Fruit fly (Drosophila melanogaster): ENCODE measurements around the gene Cad74A.

dm6 chr3L:17415967-17416749, 36.8 kb upstream of the Cad74A start:
- TF ChIP-seq Dif (GFP tag; optimal IDR thresholded peaks at IDR 0.05; ENCODE audit: partially characterized antibody) (no peak), Vsx2 (GFP tag; optimal IDR thresholded peaks at IDR 0.05; ENCODE audit: partially characterized antibody) (no peak), brk (GFP tag; optimal IDR thresholded peaks at IDR 0.05) (no peak), GATAd (GFP tag; optimal IDR thresholded peaks at IDR 0.05) (no peak), Hr83 (GFP tag; optimal IDR thresholded peaks at IDR 0.05; ENCODE audit: poor library complexity, severe bottlenecking) (no peak), CrebA (GFP tag; optimal IDR thresholded peaks at IDR 0.05; ENCODE audit: borderline replicate concordance) (no peak), ey (GFP tag; optimal IDR thresholded peaks at IDR 0.05) (peak; percentile 18), Myc (optimal IDR thresholded peaks at IDR 0.05) (no peak), Dfd (GFP tag; optimal IDR thresholded peaks at IDR 0.05) (no peak)
